Worm (Caenorhabditis elegans) whole organism, L3 larva: ENCODE results near the gene egl-46.

Experiments used
- aly-2 ChIP-seq: fragments of 150-350 bp; optimal IDR thresholded peaks from 2 replicates; lab custom pipeline; 2014; ENCODE audit warnings: missing biosample characterization, missing genetic modification characterization
- ama-1 ChIP-seq: fragments of 150-350 bp; optimal IDR thresholded peaks from 2 replicates; lab custom pipeline; 2018
- elt-2 ChIP-seq: sonication (generic microtip); optimal IDR thresholded peaks from 2 replicates; lab custom pipeline; 2016; ENCODE audit warnings: missing genetic modification reagents, mild to moderate bottlenecking, missing genetic modification characterization, missing compliant biosample characterization
- jun-1 ChIP-seq: fragments of 150-350 bp; optimal IDR thresholded peaks from 2 replicates; lab custom pipeline; 2014; ENCODE audit warnings: missing biosample characterization, missing genetic modification reagents, missing genetic modification characterization
- nhr-25 ChIP-seq: sonication (generic microtip); optimal IDR thresholded peaks from 2 replicates; lab custom pipeline; 2017; ENCODE audit warnings: missing biosample characterization, missing genetic modification characterization
- nhr-28 ChIP-seq: fragments of 150-350 bp; optimal IDR thresholded peaks from 2 replicates; lab custom pipeline; 2014; ENCODE audit warnings: missing biosample characterization, missing genetic modification characterization
- unc-62 ChIP-seq: fragments of 150-350 bp; sonication (generic microtip); optimal IDR thresholded peaks from 4 replicates; lab custom pipeline; 2014; ENCODE audit warnings: missing biosample characterization, missing genetic modification reagents, missing genetic modification characterization

- TF ChIP-seq nhr-28 (tag; lab: Kevin White, UChicago) (no peak), aly-2 (tag; lab: Kevin White, UChicago) (no peak), elt-2 (tag; lab: Kevin White, UChicago) (peak; percentile 89), ama-1 (lab: Kevin White, UChicago) (no peak), nhr-25 (no peak), unc-62 (no peak), jun-1 (tag; lab: Kevin White, UChicago) (peak; percentile 14)
Observed at ce11 chrV:6665751-6666150, 15.6 kb downstream of the egl-46 start, which contains the start of gene pmp-5.
